Fruit fly (Drosophila melanogaster) whole organism, pupa: ENCODE results near the gene CG3337.

Source experiments
- CG13204 ChIP-seq: fragments of 200-800 bp; sonication (Bioruptor generic); optimal IDR thresholded peaks from 2 replicates; lab custom pipeline; 2018; ENCODE audit warnings: missing biosample characterization, mild to moderate bottlenecking, missing genetic modification characterization, moderate library complexity
- CG14655 ChIP-seq: fragments of 200-800 bp; sonication (Bioruptor generic); optimal IDR thresholded peaks from 3 replicates; lab custom pipeline; 2017; ENCODE audit warnings: mild to moderate bottlenecking, missing biosample characterization, missing genetic modification reagents, missing genetic modification characterization
- CG15710 ChIP-seq: fragments of 200-800 bp; sonication (Bioruptor generic); optimal IDR thresholded peaks from 2 replicates; lab custom pipeline; 2018; ENCODE audit warnings: missing biosample characterization, mild to moderate bottlenecking, missing genetic modification characterization, moderate library complexity
- CG32121 ChIP-seq: fragments of 200-800 bp; sonication (Bioruptor generic); IDR thresholded peaks from 2 replicates; pipeline ENCODE4 v1.3.6; 2022; ENCODE audit warnings: missing biosample characterization, missing genetic modification characterization
- CG34367 ChIP-seq: fragments of 200-800 bp; sonication (Bioruptor generic); optimal IDR thresholded peaks from 2 replicates; lab custom pipeline; 2018; ENCODE audit warnings: missing biosample characterization, mild to moderate bottlenecking, missing genetic modification characterization
- CG4496 ChIP-seq: fragments of 200-800 bp; sonication (Bioruptor generic); IDR thresholded peaks from 3 replicates; pipeline ENCODE4 v1.3.6; 2022; ENCODE audit warnings: missing biosample characterization, missing genetic modification characterization
- CG9948 ChIP-seq: fragments of 200-800 bp; sonication (Bioruptor generic); optimal IDR thresholded peaks from 2 replicates; lab custom pipeline; 2018; ENCODE audit warnings: missing biosample characterization, mild to moderate bottlenecking, missing genetic modification characterization, moderate library complexity
- EcR ChIP-seq: fragments of 200-800 bp; sonication (Bioruptor generic); optimal IDR thresholded peaks from 3 replicates; lab custom pipeline; 2019; ENCODE audit warnings: missing biosample characterization, missing genetic modification characterization, mild to moderate bottlenecking, moderate library complexity, missing genetic modification reagents
- Pif1B ChIP-seq: fragments of 200-800 bp; sonication (Bioruptor generic); optimal IDR thresholded peaks from 3 replicates; lab custom pipeline; 2016; ENCODE audit warnings: missing biosample characterization, missing genetic modification characterization
- Snoo ChIP-seq: fragments of 200-800 bp; sonication (Bioruptor generic); optimal IDR thresholded peaks from 3 replicates; lab custom pipeline; 2017; ENCODE audit warnings: missing biosample characterization, mild to moderate bottlenecking, missing genetic modification characterization, inconsistent platforms
- fd96Ca ChIP-seq: fragments of 200-800 bp; sonication (Bioruptor generic); IDR thresholded peaks from 3 replicates; pipeline ENCODE4 v1.3.6; 2022; ENCODE audit warnings: missing biosample characterization, missing genetic modification characterization
- rn ChIP-seq: fragments of 200-800 bp; sonication (Bioruptor generic); IDR thresholded peaks from 2 replicates; pipeline ENCODE4 v1.3.6; 2022; ENCODE audit warnings: missing biosample characterization, missing genetic modification characterization

- no peak for TF ChIP-seq CG34367 (tag; lab: Kevin White, UChicago)
- TF ChIP-seq CG4496 (GFP tag; lab: Robert Waterston, UW): no peak
- no peak for TF ChIP-seq Snoo (tag; lab: Kevin White, UChicago)
- TF ChIP-seq CG13204: no peak
- no peak for TF ChIP-seq rn (GFP tag; lab: Robert Waterston, UW)
- TF ChIP-seq Pif1B (GFP tag; lab: Kevin White, UChicago): no peak
- no peak for TF ChIP-seq CG9948 (tag; lab: Kevin White, UChicago)
- TF ChIP-seq fd96Ca (GFP tag; lab: Robert Waterston, UW): no peak
- TF ChIP-seq CG32121: no peak
- no peak for TF ChIP-seq CG14655
- no peak for TF ChIP-seq EcR (GFP tag; lab: Kevin White, UChicago)
- TF ChIP-seq CG15710 (tag; lab: Kevin White, UChicago): no peak
Observed at dm6 chr3R:21201627-21202026, 21.8 kb downstream of the CG3337 start.
